Worm (Caenorhabditis elegans): ENCODE measurements around the gene F29B9.8.

- no peak for TF ChIP-seq pha-4 (tag; optimal IDR thresholded peaks at IDR 0.05)
- TF ChIP-seq fax-1 (tag; optimal IDR thresholded peaks at IDR 0.05), result no peak
- TF ChIP-seq nhr-11 (tag; optimal IDR thresholded peaks at IDR 0.05), result no peak
- no peak for TF ChIP-seq dmd-4 (tag; optimal IDR thresholded peaks at IDR 0.05; ENCODE audit: borderline replicate concordance)
- no peak for TF ChIP-seq ahr-1 (tag; optimal IDR thresholded peaks at IDR 0.05)
- no peak for TF ChIP-seq nhr-232 (tag; optimal IDR thresholded peaks at IDR 0.05)
- TF ChIP-seq odd-2 (tag; optimal IDR thresholded peaks at IDR 0.05), result no peak
Observed at ce11 chrIV:4636001-4636400, 11.5 kb upstream of the F29B9.8 start, which contains the start of gene R105.5.
